Worm (Caenorhabditis elegans) whole organism, L4 larva: Measurements from ENCODE around the gene C14C6.3.

Experiments
- D1046.2 ChIP-seq: fragments of 200-800 bp; sonication (Bioruptor generic); IDR thresholded peaks from 2 replicates; pipeline ENCODE4 v1.3.6; 2022; ENCODE audit warnings: missing genetic modification characterization, missing compliant biosample characterization
- R02D3.7 ChIP-seq: fragments of 150-350 bp; sonication (generic microtip); optimal IDR thresholded peaks from 3 replicates; lab custom pipeline; 2014; ENCODE audit warnings: missing biosample characterization, missing genetic modification characterization
- Y75B8A.6 ChIP-seq: fragments of 200-800 bp; sonication (Bioruptor generic); IDR thresholded peaks from 2 replicates; pipeline ENCODE4 v1.3.6; 2022; ENCODE audit warnings: missing genetic modification reagents, missing genetic modification characterization, missing compliant biosample characterization
- aly-2 ChIP-seq: sonication (generic microtip); optimal IDR thresholded peaks from 2 replicates; lab custom pipeline; 2018; ENCODE audit warnings: missing biosample characterization, missing genetic modification characterization
- ceh-62 ChIP-seq: sonication (generic microtip); optimal IDR thresholded peaks from 2 replicates; lab custom pipeline; 2017; ENCODE audit warnings: missing biosample characterization, missing genetic modification characterization
- cey-2 ChIP-seq: sonication (generic microtip); optimal IDR thresholded peaks from 3 replicates; lab custom pipeline; 2017; ENCODE audit warnings: missing genetic modification characterization, mild to moderate bottlenecking, missing compliant biosample characterization, antibody characterized with exemption, borderline replicate concordance; ENCODE audit not compliant: insufficient read depth
- hlh-30 ChIP-seq: sonication (generic microtip); optimal IDR thresholded peaks from 2 replicates; lab custom pipeline; 2017; ENCODE audit warnings: antibody characterized with exemption, mild to moderate bottlenecking, missing genetic modification characterization, missing compliant biosample characterization; ENCODE audit not compliant: insufficient read depth
- lin-13 ChIP-seq: fragments of 150-350 bp; optimal IDR thresholded peaks from 2 replicates; lab custom pipeline; 2014; ENCODE audit warnings: missing biosample characterization, missing genetic modification reagents, missing genetic modification characterization
- lir-3 ChIP-seq: sonication (generic microtip); optimal IDR thresholded peaks from 2 replicates; lab custom pipeline; 2016; ENCODE audit warnings: mild to moderate bottlenecking, missing genetic modification characterization, missing compliant biosample characterization
- mxl-3 ChIP-seq: fragments of 200-800 bp; sonication (Bioruptor generic); optimal IDR thresholded peaks from 2 replicates; lab custom pipeline; 2018; ENCODE audit warnings: mild to moderate bottlenecking, missing genetic modification characterization, missing compliant biosample characterization
- nhr-6 ChIP-seq: fragments of 150-350 bp; optimal IDR thresholded peaks from 2 replicates; lab custom pipeline; 2014; ENCODE audit warnings: missing biosample characterization, missing genetic modification characterization
- pha-4 ChIP-seq, 2 experiments: fragments of 150-350 bp in 1 of 2; fragments of 200-800 bp in 1 of 2; sonication (Bioruptor generic) in 1 of 2; IDR thresholded peaks in 1 of 2; optimal IDR thresholded peaks in 1 of 2; 2 replicates each; pipeline versions ENCODE4 v1.3.6 to Lab custom; 2014 to 2022; ENCODE audit warnings: missing genetic modification characterization in 2 of 2, missing genetic modification reagents in 2 of 2, missing biosample characterization in 1 of 2, missing compliant biosample characterization in 1 of 2
- tag-97 ChIP-seq: fragments of 200-800 bp; sonication (Bioruptor generic); IDR thresholded peaks from 2 replicates; pipeline ENCODE4 v1.3.6; 2022; ENCODE audit warnings: missing genetic modification characterization, missing compliant biosample characterization

ce11 chrV:592959-593358, 49.7 kb downstream of the C14C6.3 start, which contains the start of gene ZK488.5:
- TF ChIP-seq lin-13 (GFP tag; lab: Kevin White, UChicago), result no peak
- TF ChIP-seq cey-2 (tag; lab: Kevin White, UChicago), result no peak
- no peak for TF ChIP-seq pha-4 (GFP tag; IDR thresholded peaks at IDR 0.05; lab: Robert Waterston, UW)
- no peak for TF ChIP-seq pha-4 (tag; optimal IDR thresholded peaks at IDR 0.05; lab: Kevin White, UChicago)
- no peak for TF ChIP-seq nhr-6
- no peak for TF ChIP-seq mxl-3 (GFP tag; lab: Kevin White, UChicago)
- no peak for TF ChIP-seq ceh-62 (tag; lab: Kevin White, UChicago)
- TF ChIP-seq R02D3.7 (tag; lab: Kevin White, UChicago), result no peak
- no peak for TF ChIP-seq aly-2 (tag; lab: Kevin White, UChicago)
- TF ChIP-seq D1046.2 (GFP tag; lab: Robert Waterston, UW), result no peak
- TF ChIP-seq lir-3 (tag; lab: Kevin White, UChicago), result no peak
- TF ChIP-seq hlh-30 (tag; lab: Kevin White, UChicago), result no peak
- no peak for TF ChIP-seq Y75B8A.6 (GFP tag; lab: Robert Waterston, UW)
- no peak for TF ChIP-seq tag-97 (GFP tag; lab: Robert Waterston, UW)
